Fruit fly (Drosophila melanogaster) whole organism, embryonic: ENCODE data around the gene CG13386.

Experiments
- Blimp-1 ChIP-seq: fragments of 200-800 bp; sonication (Bioruptor generic); optimal IDR thresholded peaks from 3 replicates; lab custom pipeline; 2018; ENCODE audit warnings: missing biosample characterization, missing genetic modification characterization, mild to moderate bottlenecking, moderate library complexity, missing genetic modification reagents
- CG11504 ChIP-seq: fragments of 200-800 bp; sonication (Bioruptor generic); optimal IDR thresholded peaks from 3 replicates; lab custom pipeline; 2019; ENCODE audit warnings: missing biosample characterization, mild to moderate bottlenecking, missing genetic modification characterization, moderate library complexity
- CG12236 ChIP-seq: fragments of 200-800 bp; sonication (Bioruptor generic); optimal IDR thresholded peaks from 2 replicates; lab custom pipeline; 2016; ENCODE audit warnings: missing biosample characterization, missing genetic modification characterization
- CG15269 ChIP-seq: fragments of 200-800 bp; sonication (Bioruptor generic); optimal IDR thresholded peaks from 2 replicates; lab custom pipeline; 2018; ENCODE audit warnings: missing biosample characterization, mild to moderate bottlenecking, missing genetic modification characterization, moderate library complexity
- CG18599 ChIP-seq: fragments of 200-800 bp; sonication (Bioruptor generic); optimal IDR thresholded peaks from 3 replicates; lab custom pipeline; 2017; ENCODE audit warnings: missing biosample characterization, missing genetic modification characterization, mild to moderate bottlenecking, moderate library complexity, missing genetic modification reagents
- CG9215 ChIP-seq: fragments of 200-800 bp; sonication (Bioruptor generic); IDR thresholded peaks from 2 replicates; pipeline ENCODE4 v1.3.6; 2022; ENCODE audit warnings: missing biosample characterization, missing genetic modification characterization
- CG9437 ChIP-seq: fragments of 200-800 bp; sonication (Bioruptor generic); optimal IDR thresholded peaks from 2 replicates; lab custom pipeline; 2018; ENCODE audit warnings: missing biosample characterization, mild to moderate bottlenecking, missing genetic modification characterization
- Med ChIP-seq: fragments of 200-800 bp; sonication (Bioruptor generic); peaks from one replicate; lab custom pipeline; 2016; ENCODE audit warnings: missing biosample characterization, missing genetic modification characterization, mild to moderate bottlenecking, inconsistent platforms, moderate library complexity
- Mes4 ChIP-seq: fragments of 200-800 bp; sonication (Bioruptor generic); optimal IDR thresholded peaks from 2 replicates; lab custom pipeline; 2016; ENCODE audit warnings: missing biosample characterization, missing genetic modification characterization
- PHDP ChIP-seq: fragments of 200-800 bp; sonication (Bioruptor generic); optimal IDR thresholded peaks from 3 replicates; lab custom pipeline; 2018; ENCODE audit warnings: missing biosample characterization, mild to moderate bottlenecking, missing genetic modification characterization, moderate library complexity
- lola ChIP-seq, 3 experiments: fragments of >200 bp in 2 of 3; fragments of 200-800 bp in 1 of 3; sonication (Bioruptor generic) in 1 of 3; optimal IDR thresholded peaks; 2 replicates each; lab custom pipeline; 2017 to 2019; ENCODE audit warnings: missing biosample characterization in 3 of 3, missing genetic modification characterization in 3 of 3, mild to moderate bottlenecking in 1 of 3, moderate library complexity in 1 of 3

- TF ChIP-seq PHDP (tag; lab: Kevin White, UChicago) (no peak), CG9437 (GFP tag; lab: Kevin White, UChicago) (no peak), CG9215 (GFP tag; lab: Robert Waterston, UW) (no peak), lola (GFP tag; optimal IDR thresholded peaks at IDR 0.05; lab: Kevin White, UChicago) (no peak), Mes4 (no peak), CG18599 (GFP tag; lab: Kevin White, UChicago) (no peak), Med (GFP tag; lab: Kevin White, UChicago) (peak; percentile 27), Blimp-1 (no peak), CG15269 (tag; lab: Kevin White, UChicago) (no peak), CG12236 (GFP tag; lab: Kevin White, UChicago) (no peak), CG11504 (tag; lab: Kevin White, UChicago) (no peak)
Measured at dm6 chr2L:8423047-8423446, 24.2 kb downstream of the CG13386 start.
